Worm (Caenorhabditis elegans): ENCODE measurements around the gene csb-1.
A peak's percentile ranks its signal among the peaks of the same experiment; 100 is the strongest.

csb-1 gene

ce11 chrX:15844330-15844729 lies 21.4 kb downstream of the csb-1 start:
- TF ChIP-seq pat-9 (tag; optimal IDR thresholded peaks at IDR 0.05): no peak
- no peak for TF ChIP-seq gmeb-2 (tag; optimal IDR thresholded peaks at IDR 0.05)
- TF ChIP-seq odd-2 (tag; optimal IDR thresholded peaks at IDR 0.05): no peak
- no peak for TF ChIP-seq pha-2 (tag; optimal IDR thresholded peaks at IDR 0.05)
- TF ChIP-seq fax-1 (tag; optimal IDR thresholded peaks at IDR 0.05): no peak
- no peak for TF ChIP-seq ref-2 (tag; optimal IDR thresholded peaks at IDR 0.05)
- TF ChIP-seq elt-2 (tag; optimal IDR thresholded peaks at IDR 0.05): no peak
- TF ChIP-seq K09A11.1 (tag; optimal IDR thresholded peaks at IDR 0.05; ENCODE audit: insufficient read depth): no peak
- no peak for TF ChIP-seq dve-1 (tag; optimal IDR thresholded peaks at IDR 0.05)
- no peak for TF ChIP-seq zip-5 (tag; optimal IDR thresholded peaks at IDR 0.05)
- TF ChIP-seq tbx-7 (tag; optimal IDR thresholded peaks at IDR 0.05): no peak
- no peak for TF ChIP-seq ets-4 (tag; optimal IDR thresholded peaks at IDR 0.05)
- TF ChIP-seq pha-4 (tag; optimal IDR thresholded peaks at IDR 0.05): no peak
- TF ChIP-seq mec-3 (tag; optimal IDR thresholded peaks at IDR 0.05; ENCODE audit: borderline replicate concordance): no peak

DNA sequence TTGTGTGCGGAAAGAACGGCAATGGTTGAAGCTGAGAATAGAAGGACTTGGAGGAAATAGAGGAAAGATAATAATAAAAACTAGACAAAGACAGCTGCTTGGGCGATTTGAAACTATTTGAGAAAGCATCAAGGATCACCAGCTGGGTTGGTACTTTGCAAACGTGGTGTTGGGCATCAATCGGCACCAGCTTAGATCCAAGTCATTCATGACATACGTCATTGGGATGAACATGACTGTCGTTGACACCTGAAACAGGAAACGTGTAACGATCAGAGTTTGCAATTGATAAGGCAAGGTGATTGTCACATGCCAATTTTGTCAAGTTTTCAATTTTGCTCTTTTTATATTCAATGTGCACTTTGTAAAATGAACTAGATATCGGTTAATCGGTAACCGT lies 23.2 kb downstream of the csb-1 start:
- no peak for TF ChIP-seq elt-4 (tag; optimal IDR thresholded peaks at IDR 0.05)
- no peak for TF ChIP-seq unc-3 (GFP tag; conservative IDR thresholded peaks at IDR 0.05)
- no peak for TF ChIP-seq unc-3 (tag; optimal IDR thresholded peaks at IDR 0.05)
- no peak for TF ChIP-seq pat-9 (tag; optimal IDR thresholded peaks at IDR 0.05)
- no peak for TF ChIP-seq ama-1 (optimal IDR thresholded peaks at IDR 0.05)
- no peak for TF ChIP-seq T23F11.4 (GFP tag; optimal IDR thresholded peaks at IDR 0.05)
- no peak for TF ChIP-seq K09A11.1 (tag; optimal IDR thresholded peaks at IDR 0.05; ENCODE audit: insufficient read depth)
- no peak for TF ChIP-seq ceh-34 (tag; optimal IDR thresholded peaks at IDR 0.05)
- TF ChIP-seq pax-1 (tag; optimal IDR thresholded peaks at IDR 0.05): no peak
- no peak for TF ChIP-seq ttx-3 (tag; optimal IDR thresholded peaks at IDR 0.05)
- no peak for TF ChIP-seq nfya-1 (tag; optimal IDR thresholded peaks at IDR 0.05)
- no peak for TF ChIP-seq rnt-1 (tag; optimal IDR thresholded peaks at IDR 0.05)
- no peak for TF ChIP-seq dve-1 (tag; optimal IDR thresholded peaks at IDR 0.05)
- no peak for TF ChIP-seq unc-86 (tag; optimal IDR thresholded peaks at IDR 0.05)
- no peak for TF ChIP-seq pha-4 (tag; optimal IDR thresholded peaks at IDR 0.05)
- TF ChIP-seq hlh-30 (tag; optimal IDR thresholded peaks at IDR 0.05; ENCODE audit: insufficient read depth): no peak
- no peak for TF ChIP-seq dmd-4 (tag; optimal IDR thresholded peaks at IDR 0.05; ENCODE audit: borderline replicate concordance)

ce11 chrX:15841086-15841622 lies 24.6 kb downstream of the csb-1 start, which contains the start of gene serp-1.1:
Gene serp-1.1, plus strand, starts transcription at chrX:15841572.
- TF ChIP-seq fkh-10 (GFP tag; optimal IDR thresholded peaks at IDR 0.05) (peak; percentile 25), rnt-1 (tag; optimal IDR thresholded peaks at IDR 0.05) (peak; percentile 94), elt-4 (tag; optimal IDR thresholded peaks at IDR 0.05) (no peak), pqm-1 (tag; optimal IDR thresholded peaks at IDR 0.05) (peak; percentile 80), lin-11 (tag; optimal IDR thresholded peaks at IDR 0.05) (peak; percentile 13), F13H6.1 (tag; optimal IDR thresholded peaks at IDR 0.05) (peak; percentile 88), ama-1 (optimal IDR thresholded peaks at IDR 0.05) (no peak), ceh-18 (tag; optimal IDR thresholded peaks at IDR 0.05) (peak; percentile 97), dmd-4 (tag; optimal IDR thresholded peaks at IDR 0.05; ENCODE audit: borderline replicate concordance) (peak; percentile 75), eyg-1 (tag; optimal IDR thresholded peaks at IDR 0.05) (peak; percentile 55), T23F11.4 (GFP tag; optimal IDR thresholded peaks at IDR 0.05) (peak; percentile 55), sox-2 (GFP tag; IDR thresholded peaks at IDR 0.05) (no peak), ztf-16 (tag; optimal IDR thresholded peaks at IDR 0.05) (peak; percentile 84), ceh-19 (GFP tag; optimal IDR thresholded peaks at IDR 0.05) (peak; percentile 37), odd-2 (tag; optimal IDR thresholded peaks at IDR 0.05) (no peak), tbx-7 (tag; optimal IDR thresholded peaks at IDR 0.05) (peak; percentile 74), ref-2 (tag; optimal IDR thresholded peaks at IDR 0.05) (peak; percentile 96), ceh-34 (tag; optimal IDR thresholded peaks at IDR 0.05) (peak; percentile 92), nfya-1 (tag; optimal IDR thresholded peaks at IDR 0.05) (peak; percentile 99), nhr-11 (tag; optimal IDR thresholded peaks at IDR 0.05) (no peak), pha-4 (tag; optimal IDR thresholded peaks at IDR 0.05) (no peak), hlh-6 (tag; optimal IDR thresholded peaks at IDR 0.05) (peak; percentile 61), pax-1 (tag; optimal IDR thresholded peaks at IDR 0.05) (peak; percentile 64), hlh-8 (tag; optimal IDR thresholded peaks at IDR 0.05) (peak; percentile 77), ceh-31 (tag; optimal IDR thresholded peaks at IDR 0.05) (peak; percentile 97), pha-2 (tag; optimal IDR thresholded peaks at IDR 0.05) (peak; percentile 67), gmeb-2 (tag; optimal IDR thresholded peaks at IDR 0.05) (no peak), ahr-1 (tag; optimal IDR thresholded peaks at IDR 0.05) (peak; percentile 5), unc-86 (tag; optimal IDR thresholded peaks at IDR 0.05) (peak; percentile 38), Y22D7AL.16 (tag; optimal IDR thresholded peaks at IDR 0.05) (no peak), ttx-3 (tag; optimal IDR thresholded peaks at IDR 0.05) (peak; percentile 21), ceh-45 (GFP tag; IDR thresholded peaks at IDR 0.05) (no peak), hlh-15 (tag; optimal IDR thresholded peaks at IDR 0.05) (no peak), pag-3 (tag; optimal IDR thresholded peaks at IDR 0.05; ENCODE audit: borderline replicate concordance) (peak; percentile 52), elt-2 (tag; optimal IDR thresholded peaks at IDR 0.05) (peak; percentile 89), ceh-24 (tag; optimal IDR thresholded peaks at IDR 0.05) (no peak)

Data from whole organism, late embryonic.